Worm (Caenorhabditis elegans): ENCODE data around the gene C31B8.16.

- TF ChIP-seq lin-13 (tag; optimal IDR thresholded peaks at IDR 0.05) = no peak
- no peak for TF ChIP-seq unc-39 (tag; optimal IDR thresholded peaks at IDR 0.05)
- no peak for TF ChIP-seq nhr-237 (tag; optimal IDR thresholded peaks at IDR 0.05)
- no peak for TF ChIP-seq ces-1 (GFP tag; optimal IDR thresholded peaks at IDR 0.05)
- TF ChIP-seq unc-62 (GFP tag; optimal IDR thresholded peaks at IDR 0.05) = no peak
- TF ChIP-seq M03D4.4 (tag; optimal IDR thresholded peaks at IDR 0.05) = no peak
- no peak for TF ChIP-seq lin-32 (GFP tag; optimal IDR thresholded peaks at IDR 0.05)
- TF ChIP-seq mep-1 (tag; optimal IDR thresholded peaks at IDR 0.05) = no peak
- TF ChIP-seq mab-5 (tag; optimal IDR thresholded peaks at IDR 0.05) = no peak
- no peak for TF ChIP-seq elt-1 (tag; optimal IDR thresholded peaks at IDR 0.05; ENCODE audit: borderline replicate concordance, insufficient read depth)
- no peak for TF ChIP-seq nhr-12 (tag; optimal IDR thresholded peaks at IDR 0.05)
Observed at ce11 chrV:2941405-2941804, 11.6 kb downstream of the C31B8.16 start, which contains the start of gene srw-143.

All from whole organism, mixed stage, embryonic.